Worm (Caenorhabditis elegans) whole organism, L4/young adult: ENCODE measurements around the gene srw-2.

Source experiments
- W03F9.2 ChIP-seq: fragments of 150-350 bp; optimal IDR thresholded peaks from 2 replicates; lab custom pipeline; 2014; ENCODE audit warnings: missing biosample characterization, missing genetic modification characterization
- dao-5 ChIP-seq: sonication (generic microtip); optimal IDR thresholded peaks from 2 replicates; lab custom pipeline; 2016; ENCODE audit warnings: missing genotype, missing genetic modification characterization, moderate library complexity, missing compliant biosample characterization
- him-1 ChIP-seq: sonication (generic microtip); optimal IDR thresholded peaks from 2 replicates; lab custom pipeline; 2016; ENCODE audit warnings: missing genotype, missing genetic modification reagents, missing genetic modification characterization, missing compliant biosample characterization

- TF ChIP-seq dao-5 (no peak), him-1 (tag; lab: Kevin White, UChicago) (no peak), W03F9.2 (tag; lab: Kevin White, UChicago) (no peak)
Measured at ce11 chrV:2881016-2881415, 50.3 kb downstream of the srw-2 start, which contains the start of gene ifc-1.
